Worm (Caenorhabditis elegans) whole organism, L3 larva: Measurements from ENCODE around the gene B0563.10.

Experiments
- egl-27 ChIP-seq: sonication (generic microtip); optimal IDR thresholded peaks from 4 replicates; lab custom pipeline; 2017; ENCODE audit warnings: missing biosample characterization, missing genetic modification reagents, missing genetic modification characterization
- eor-1 ChIP-seq, 2 experiments: fragments of 150-350 bp; optimal IDR thresholded peaks; 2 replicates each; lab custom pipeline; 2014 to 2018; ENCODE audit warnings: missing biosample characterization in 2 of 2, missing genetic modification characterization in 2 of 2
- nhr-76 ChIP-seq: fragments of 150-350 bp; sonication (generic microtip); optimal IDR thresholded peaks from 5 replicates; lab custom pipeline; 2014; ENCODE audit warnings: missing biosample characterization, missing genetic modification characterization
- nhr-77 ChIP-seq: fragments of 150-350 bp; optimal IDR thresholded peaks from 2 replicates; lab custom pipeline; 2014; ENCODE audit warnings: missing biosample characterization, missing genetic modification characterization
- unc-62 ChIP-seq: fragments of 150-350 bp; sonication (generic microtip); optimal IDR thresholded peaks from 4 replicates; lab custom pipeline; 2014; ENCODE audit warnings: missing biosample characterization, missing genetic modification reagents, missing genetic modification characterization
- zag-1 ChIP-seq: fragments of 150-350 bp; optimal IDR thresholded peaks from 2 replicates; lab custom pipeline; 2014; ENCODE audit warnings: missing biosample characterization, missing genetic modification characterization

ce11 chrX:9145848-9146247 is 21.2 kb downstream of the B0563.10 start, which contains the start of gene B0563.5:
- no peak for TF ChIP-seq eor-1 (tag; optimal IDR thresholded peaks at IDR 0.05; lab: Kevin White, UChicago)
- no peak for TF ChIP-seq nhr-76 (tag; lab: Kevin White, UChicago)
- no peak for TF ChIP-seq zag-1 (tag; lab: Kevin White, UChicago)
- no peak for TF ChIP-seq egl-27 (tag; lab: Kevin White, UChicago)
- no peak for TF ChIP-seq unc-62 (GFP tag; lab: Kevin White, UChicago)
- TF ChIP-seq nhr-77 = no peak
